Fruit fly (Drosophila melanogaster) whole organism, embryonic: ENCODE results near the gene CG5687.
A peak's percentile ranks its signal among the peaks of the same experiment; 100 is the strongest.

Experiments
- ATbp ChIP-seq: fragments of 200-800 bp; sonication (Bioruptor generic); optimal IDR thresholded peaks from 2 replicates; lab custom pipeline; 2017; ENCODE audit warnings: missing biosample characterization, mild to moderate bottlenecking, missing genetic modification characterization, missing genetic modification reagents
- C15 ChIP-seq: fragments of 200-800 bp; sonication (Bioruptor generic); IDR thresholded peaks from 3 replicates; pipeline ENCODE4 v1.3.6; 2022; ENCODE audit warnings: missing biosample characterization, missing genetic modification characterization
- CG10209 ChIP-seq: fragments of 200-800 bp; sonication (Bioruptor generic); optimal IDR thresholded peaks from 3 replicates; lab custom pipeline; 2017; ENCODE audit warnings: missing biosample characterization, mild to moderate bottlenecking, missing genetic modification characterization, missing genetic modification reagents
- CG10462 ChIP-seq: fragments of 200-800 bp; sonication (Bioruptor generic); optimal IDR thresholded peaks from 2 replicates; lab custom pipeline; 2016; ENCODE audit warnings: missing biosample characterization, missing genetic modification characterization
- CG10959 ChIP-seq: fragments of 200-800 bp; sonication (Bioruptor generic); IDR thresholded peaks from 2 replicates; pipeline ENCODE4 v1.3.6; 2022; ENCODE audit warnings: missing biosample characterization, missing genetic modification characterization
- CG11247 ChIP-seq: fragments of 200-800 bp; sonication (Bioruptor generic); IDR thresholded peaks from 2 replicates; pipeline ENCODE4 v1.3.6; 2022; ENCODE audit warnings: missing biosample characterization, missing genetic modification characterization
- CG12659 ChIP-seq: fragments of 200-800 bp; sonication (Bioruptor generic); optimal IDR thresholded peaks from 3 replicates; lab custom pipeline; 2017; ENCODE audit warnings: mild to moderate bottlenecking, missing biosample characterization, missing genetic modification reagents, missing genetic modification characterization
- CG13287 ChIP-seq: fragments of 200-800 bp; sonication (Bioruptor generic); IDR thresholded peaks from 2 replicates; pipeline ENCODE4 v1.3.6; 2022; ENCODE audit warnings: missing biosample characterization, missing genetic modification characterization; ENCODE audit not compliant: partially characterized antibody
- CG15696 ChIP-seq: fragments of 200-800 bp; sonication (Bioruptor generic); optimal IDR thresholded peaks from 2 replicates; lab custom pipeline; 2019; ENCODE audit warnings: missing biosample characterization, mild to moderate bottlenecking, missing genetic modification characterization, moderate library complexity
- CG16815 ChIP-seq: fragments of 200-800 bp; sonication (Bioruptor generic); optimal IDR thresholded peaks from 3 replicates; lab custom pipeline; 2017; ENCODE audit warnings: missing biosample characterization, mild to moderate bottlenecking, missing genetic modification characterization
- CG17328 ChIP-seq: fragments of 200-800 bp; sonication (Bioruptor generic); IDR thresholded peaks from 2 replicates; pipeline ENCODE4 v1.3.6; 2022; ENCODE audit warnings: missing biosample characterization, missing genetic modification characterization
- CG17612 ChIP-seq: fragments of 200-800 bp; sonication (Bioruptor generic); IDR thresholded peaks from 2 replicates; pipeline ENCODE4 v1.3.6; 2022; ENCODE audit warnings: missing biosample characterization, missing genetic modification characterization
- CG1832 ChIP-seq: fragments of 200-800 bp; sonication (Bioruptor generic); optimal IDR thresholded peaks from 2 replicates; lab custom pipeline; 2017; ENCODE audit warnings: missing biosample characterization, mild to moderate bottlenecking, missing genetic modification characterization, inconsistent platforms
- CG32532 ChIP-seq: fragments of 200-800 bp; sonication (Bioruptor generic); IDR thresholded peaks from 2 replicates; pipeline ENCODE4 v1.3.6; 2022; ENCODE audit warnings: missing biosample characterization, missing genetic modification characterization
- CG3407 ChIP-seq: fragments of 200-800 bp; sonication (Bioruptor generic); optimal IDR thresholded peaks from 2 replicates; lab custom pipeline; 2018; ENCODE audit warnings: missing biosample characterization, mild to moderate bottlenecking, missing genetic modification characterization
- CG5245 ChIP-seq: fragments of 200-800 bp; sonication (Bioruptor generic); optimal IDR thresholded peaks from 3 replicates; lab custom pipeline; 2016; ENCODE audit warnings: missing biosample characterization, missing genetic modification characterization
- CG6813 ChIP-seq: fragments of 200-800 bp; sonication (Bioruptor generic); optimal IDR thresholded peaks from 2 replicates; lab custom pipeline; 2017; ENCODE audit warnings: missing biosample characterization, missing genetic modification characterization, mild to moderate bottlenecking, moderate library complexity, missing genetic modification reagents
- CG7745 ChIP-seq: fragments of 200-800 bp; sonication (Bioruptor generic); optimal IDR thresholded peaks from 2 replicates; lab custom pipeline; 2018; ENCODE audit warnings: missing biosample characterization, mild to moderate bottlenecking, missing genetic modification characterization, moderate library complexity
- CG8089 ChIP-seq: fragments of 200-800 bp; sonication (Bioruptor generic); optimal IDR thresholded peaks from 3 replicates; lab custom pipeline; 2016; ENCODE audit warnings: missing biosample characterization, missing genetic modification characterization
- CG8290 ChIP-seq, 3 experiments: fragments of 200-800 bp; sonication (Bioruptor generic); optimal IDR thresholded peaks; 2 replicates each; lab custom pipeline; 2016 to 2019; ENCODE audit warnings: missing biosample characterization in 3 of 3, missing genetic modification characterization in 3 of 3, mild to moderate bottlenecking in 2 of 3, moderate library complexity in 1 of 3
- CG9609 ChIP-seq: fragments of 200-800 bp; sonication (Bioruptor generic); optimal IDR thresholded peaks from 3 replicates; lab custom pipeline; 2016; ENCODE audit warnings: missing biosample characterization, missing genetic modification characterization
- CrebB ChIP-seq: fragments of 200-800 bp; sonication (Bioruptor generic); optimal IDR thresholded peaks from 3 replicates; lab custom pipeline; 2018; ENCODE audit warnings: missing biosample characterization, mild to moderate bottlenecking, missing genetic modification characterization
- Drgx ChIP-seq: fragments of 200-800 bp; sonication (Bioruptor generic); IDR thresholded peaks from 2 replicates; pipeline ENCODE4 v1.3.6; 2022; ENCODE audit warnings: missing biosample characterization, missing genetic modification characterization
- Elba2 ChIP-seq: fragments of 200-800 bp; sonication (Bioruptor generic); optimal IDR thresholded peaks from 3 replicates; lab custom pipeline; 2016; ENCODE audit warnings: missing biosample characterization, missing genetic modification characterization
- Ets65A ChIP-seq: fragments of 200-800 bp; sonication (Bioruptor generic); peaks from one replicate; lab custom pipeline; 2016; ENCODE audit warnings: missing biosample characterization, missing genetic modification characterization
- Jarid2 ChIP-seq: fragments of 200-800 bp; sonication (Bioruptor generic); optimal IDR thresholded peaks from 3 replicates; lab custom pipeline; 2017; ENCODE audit warnings: mild to moderate bottlenecking, missing biosample characterization, missing genetic modification reagents, missing genetic modification characterization
- Mad ChIP-seq: fragments of 200-800 bp; sonication (Bioruptor generic); optimal IDR thresholded peaks from 2 replicates; lab custom pipeline; 2016; ENCODE audit warnings: missing biosample characterization, missing genetic modification characterization
- Med ChIP-seq: fragments of 200-800 bp; sonication (Bioruptor generic); peaks from one replicate; lab custom pipeline; 2016; ENCODE audit warnings: missing biosample characterization, missing genetic modification characterization, mild to moderate bottlenecking, inconsistent platforms, moderate library complexity
- NC2β ChIP-seq: fragments of 200-800 bp; sonication (Bioruptor generic); optimal IDR thresholded peaks from 2 replicates; lab custom pipeline; 2016; ENCODE audit warnings: missing biosample characterization, missing genetic modification characterization
- Neu2 ChIP-seq: fragments of 200-800 bp; sonication (Bioruptor generic); optimal IDR thresholded peaks from 3 replicates; lab custom pipeline; 2016; ENCODE audit warnings: missing biosample characterization, missing genetic modification characterization, borderline replicate concordance
- Trl ChIP-seq, 3 experiments: fragments of >200 bp in 2 of 3; fragments of 200-800 bp in 1 of 3; sonication (Bioruptor generic) in 1 of 3; optimal IDR thresholded peaks; 2 replicates in 1 of 3; 3 replicates in 2 of 3; lab custom pipeline; 2016 to 2017; ENCODE audit warnings: missing biosample characterization in 1 of 3, missing genetic modification characterization in 1 of 3
- Vsx1 ChIP-seq: fragments of 200-800 bp; sonication (Bioruptor generic); optimal IDR thresholded peaks from 2 replicates; lab custom pipeline; 2017; ENCODE audit warnings: missing biosample characterization, mild to moderate bottlenecking, missing genetic modification characterization, missing genetic modification reagents
- br ChIP-seq: fragments of >200 bp; optimal IDR thresholded peaks from 2 replicates; lab custom pipeline; 2017
- btn ChIP-seq: fragments of 200-800 bp; sonication (Bioruptor generic); optimal IDR thresholded peaks from 2 replicates; lab custom pipeline; 2016; ENCODE audit warnings: missing biosample characterization, missing genetic modification characterization
- cas ChIP-seq: fragments of 200-800 bp; sonication (Bioruptor generic); IDR thresholded peaks from 2 replicates; pipeline ENCODE4 v1.3.6; 2022; ENCODE audit warnings: missing biosample characterization, missing genetic modification characterization
- caup ChIP-seq: fragments of 200-800 bp; sonication (Bioruptor generic); optimal IDR thresholded peaks from 3 replicates; lab custom pipeline; 2017; ENCODE audit warnings: missing biosample characterization, mild to moderate bottlenecking, missing genetic modification characterization, moderate library complexity; ENCODE audit not compliant: severe bottlenecking
- chm ChIP-seq: fragments of 200-800 bp; sonication (Bioruptor generic); IDR thresholded peaks from 2 replicates; pipeline ENCODE4 v1.3.6; 2022; ENCODE audit warnings: missing biosample characterization, missing genetic modification characterization
- dan ChIP-seq: fragments of 200-800 bp; sonication (Bioruptor generic); IDR thresholded peaks from 2 replicates; pipeline ENCODE4 v1.3.6; 2022; ENCODE audit warnings: missing biosample characterization, missing genetic modification characterization
- gce ChIP-seq: fragments of 200-800 bp; sonication (Bioruptor generic); IDR thresholded peaks from 3 replicates; pipeline ENCODE4 v1.3.6; 2022; ENCODE audit warnings: missing biosample characterization, missing genetic modification characterization
- grn ChIP-seq: fragments of 200-800 bp; sonication (Bioruptor generic); optimal IDR thresholded peaks from 3 replicates; lab custom pipeline; 2017; ENCODE audit warnings: missing biosample characterization, missing genetic modification characterization
- jing ChIP-seq: fragments of 200-800 bp; sonication (Bioruptor generic); optimal IDR thresholded peaks from 2 replicates; lab custom pipeline; 2018; ENCODE audit warnings: missing biosample characterization, mild to moderate bottlenecking, missing genetic modification characterization
- lab ChIP-seq: fragments of 200-800 bp; sonication (Bioruptor generic); optimal IDR thresholded peaks from 3 replicates; lab custom pipeline; 2017; ENCODE audit warnings: missing biosample characterization, missing genetic modification characterization, mild to moderate bottlenecking, moderate library complexity, missing genetic modification reagents
- pb ChIP-seq: fragments of 200-800 bp; sonication (Bioruptor generic); optimal IDR thresholded peaks from 3 replicates; lab custom pipeline; 2016; ENCODE audit warnings: missing biosample characterization, missing genetic modification characterization
- pum ChIP-seq: fragments of 200-800 bp; sonication (Bioruptor generic); optimal IDR thresholded peaks from 2 replicates; lab custom pipeline; 2016; ENCODE audit warnings: missing biosample characterization, missing genetic modification characterization
- sens ChIP-seq: fragments of 200-800 bp; sonication (Bioruptor generic); peaks from one replicate; lab custom pipeline; 2016; ENCODE audit warnings: missing biosample characterization, missing genetic modification characterization
- sisA ChIP-seq: fragments of 200-800 bp; sonication (Bioruptor generic); IDR thresholded peaks from 2 replicates; pipeline ENCODE4 v1.3.6; 2022; ENCODE audit warnings: missing biosample characterization, missing genetic modification characterization
- sob ChIP-seq: fragments of 200-800 bp; sonication (Bioruptor generic); IDR thresholded peaks from 2 replicates; pipeline ENCODE4 v1.3.6; 2022; ENCODE audit warnings: missing biosample characterization, missing genetic modification characterization
- vvl ChIP-seq: fragments of 200-800 bp; sonication (Bioruptor generic); IDR thresholded peaks from 2 replicates; pipeline ENCODE4 v1.3.6; 2022; ENCODE audit warnings: missing biosample characterization, missing genetic modification characterization
- wek ChIP-seq: fragments of 200-800 bp; sonication (Bioruptor generic); optimal IDR thresholded peaks from 3 replicates; lab custom pipeline; 2018; ENCODE audit warnings: missing biosample characterization, mild to moderate bottlenecking, missing genetic modification characterization, moderate library complexity
- zf30C ChIP-seq: fragments of 200-800 bp; sonication (Bioruptor generic); optimal IDR thresholded peaks from 3 replicates; lab custom pipeline; 2018; ENCODE audit warnings: missing biosample characterization, mild to moderate bottlenecking, missing genetic modification characterization

CG5687 gene

dm6 chr3L:1886125-1886544, 52.8 kb downstream of the CG5687 start (continued):
- TF ChIP-seq lab (GFP tag; lab: Kevin White, UChicago) (peak; percentile 68), CG10959 (GFP tag; lab: Robert Waterston, UW) (peak; percentile 95), CG3407 (GFP tag; lab: Kevin White, UChicago) (peak; percentile 77), vvl (GFP tag; lab: Robert Waterston, UW) (peak; percentile 90), CG8290 (GFP tag; optimal IDR thresholded peaks at IDR 0.05; lab: Kevin White, UChicago) (peak; percentile 73), CG8290 (tag; optimal IDR thresholded peaks at IDR 0.05; lab: Kevin White, UChicago) (peak in 1 of 2 experiments; percentile 87), CG17612 (GFP tag; lab: Robert Waterston, UW) (no peak; the same call in 1 of the 2 replicates), Ets65A (GFP tag; lab: Kevin White, UChicago) (peak; percentile 98), Vsx1 (GFP tag; lab: Kevin White, UChicago) (no peak), btn (GFP tag; lab: Kevin White, UChicago) (peak; percentile 89), C15 (GFP tag; lab: Robert Waterston, UW) (peak; percentile 25; the same call in 1 of the 3 replicates), Elba2 (peak; percentile 83), CG1832 (GFP tag; lab: Kevin White, UChicago) (no peak), zf30C (GFP tag; lab: Kevin White, UChicago) (peak; percentile 89), CG10462 (GFP tag; lab: Kevin White, UChicago) (peak; percentile 81), sisA (GFP tag; lab: Robert Waterston, UW) (peak; percentile 87), pum (GFP tag; lab: Kevin White, UChicago) (peak; percentile 85), NC2β (GFP tag; lab: Kevin White, UChicago) (peak; percentile 83), caup (GFP tag; lab: Kevin White, UChicago) (peak; percentile 40), CG17328 (GFP tag; lab: Robert Waterston, UW) (peak; percentile 92), Mad (GFP tag; lab: Kevin White, UChicago) (peak; percentile 67), Drgx (GFP tag; lab: Robert Waterston, UW) (peak; percentile 99), CG8089 (peak; percentile 79), Neu2 (GFP tag; lab: Kevin White, UChicago) (peak; percentile 65), CG5245 (GFP tag; lab: Kevin White, UChicago) (peak; percentile 83), gce (GFP tag; lab: Robert Waterston, UW) (peak; percentile 75; the same call in 2 of the 3 replicates), sob (GFP tag; lab: Robert Waterston, UW) (peak; percentile 73; the same call in 1 of the 2 replicates), CG32532 (GFP tag; lab: Robert Waterston, UW) (no peak; the same call in 1 of the 2 replicates), dan (GFP tag; lab: Robert Waterston, UW) (peak; percentile 78), CG7745 (no peak), cas (GFP tag; lab: Robert Waterston, UW) (no peak), CG9609 (GFP tag; lab: Kevin White, UChicago) (peak; percentile 79), CG15696 (tag; lab: Kevin White, UChicago) (peak; percentile 94), CG12659 (GFP tag; lab: Kevin White, UChicago) (peak; percentile 66), grn (GFP tag; lab: Kevin White, UChicago) (no peak), jing (peak; percentile 88), CG6813 (GFP tag; lab: Kevin White, UChicago) (peak; percentile 77), CrebB (peak; percentile 47), Jarid2 (GFP tag; lab: Kevin White, UChicago) (no peak), CG11247 (GFP tag; lab: Robert Waterston, UW) (peak; percentile 74), chm (peak; percentile 82), CG10209 (GFP tag; lab: Kevin White, UChicago) (peak; percentile 77), CG13287 (no peak), ATbp (GFP tag; lab: Kevin White, UChicago) (peak; percentile 84), wek (peak; percentile 68), Trl (optimal IDR thresholded peaks at IDR 0.05; lab: Kevin White, UChicago) (no peak), Trl (GFP tag; optimal IDR thresholded peaks at IDR 0.05; lab: Kevin White, UChicago) (peak; percentile 86), pb (peak; percentile 65), CG16815 (peak; percentile 79), Med (GFP tag; lab: Kevin White, UChicago) (peak; percentile 96), br (lab: Kevin White, UChicago) (no peak), sens (peak; percentile 98)
